Fruit fly (Drosophila melanogaster) whole organism, embryonic: ENCODE measurements around the gene Pdhb.

Source experiments
- ATbp ChIP-seq: fragments of 200-800 bp; sonication (Bioruptor generic); optimal IDR thresholded peaks from 2 replicates; lab custom pipeline; 2017; ENCODE audit warnings: missing biosample characterization, mild to moderate bottlenecking, missing genetic modification characterization, missing genetic modification reagents
- Antp ChIP-seq: fragments of 200-800 bp; sonication (Bioruptor generic); optimal IDR thresholded peaks from 3 replicates; lab custom pipeline; 2016; ENCODE audit warnings: missing biosample characterization, missing genetic modification characterization
- Bgb ChIP-seq: fragments of 200-800 bp; sonication (Bioruptor generic); IDR thresholded peaks from 2 replicates; pipeline ENCODE4 v1.3.6; 2022; ENCODE audit warnings: missing biosample characterization, missing genetic modification characterization; ENCODE audit not compliant: partially characterized antibody
- CG11695 ChIP-seq: fragments of 200-800 bp; sonication (Bioruptor generic); IDR thresholded peaks from 3 replicates; pipeline ENCODE4 v1.3.6; 2022; ENCODE audit warnings: missing biosample characterization, missing genetic modification characterization
- CG12744 ChIP-seq: fragments of 200-800 bp; sonication (Bioruptor generic); optimal IDR thresholded peaks from 2 replicates; lab custom pipeline; 2016; ENCODE audit warnings: missing biosample characterization, missing genetic modification characterization
- CG13287 ChIP-seq: fragments of 200-800 bp; sonication (Bioruptor generic); IDR thresholded peaks from 2 replicates; pipeline ENCODE4 v1.3.6; 2022; ENCODE audit warnings: missing biosample characterization, missing genetic modification characterization; ENCODE audit not compliant: partially characterized antibody
- CG14710 ChIP-seq: fragments of 200-800 bp; sonication (Bioruptor generic); optimal IDR thresholded peaks from 3 replicates; lab custom pipeline; 2019; ENCODE audit warnings: missing biosample characterization, mild to moderate bottlenecking, missing genetic modification characterization, moderate library complexity
- CG17359 ChIP-seq: fragments of 200-800 bp; sonication (Bioruptor generic); optimal IDR thresholded peaks from 3 replicates; lab custom pipeline; 2018; ENCODE audit warnings: missing biosample characterization, mild to moderate bottlenecking, missing genetic modification characterization, moderate library complexity
- CG1832 ChIP-seq: fragments of 200-800 bp; sonication (Bioruptor generic); optimal IDR thresholded peaks from 2 replicates; lab custom pipeline; 2017; ENCODE audit warnings: missing biosample characterization, mild to moderate bottlenecking, missing genetic modification characterization, inconsistent platforms
- CG3163 ChIP-seq: fragments of 200-800 bp; sonication (Bioruptor generic); optimal IDR thresholded peaks from 3 replicates; lab custom pipeline; 2016; ENCODE audit warnings: missing biosample characterization, missing genetic modification characterization
- CG32532 ChIP-seq: fragments of 200-800 bp; sonication (Bioruptor generic); IDR thresholded peaks from 2 replicates; pipeline ENCODE4 v1.3.6; 2022; ENCODE audit warnings: missing biosample characterization, missing genetic modification characterization
- CG34224 ChIP-seq: fragments of 200-800 bp; sonication (Bioruptor generic); IDR thresholded peaks from 3 replicates; pipeline ENCODE4 v1.3.6; 2022; ENCODE audit warnings: missing biosample characterization, missing genetic modification characterization; ENCODE audit not compliant: partially characterized antibody
- CG42726 ChIP-seq: fragments of 200-800 bp; sonication (Bioruptor generic); IDR thresholded peaks from 2 replicates; pipeline ENCODE4 v1.3.6; 2022; ENCODE audit warnings: missing biosample characterization, missing genetic modification characterization; ENCODE audit not compliant: partially characterized antibody
- CG4707 ChIP-seq: fragments of 200-800 bp; sonication (Bioruptor generic); optimal IDR thresholded peaks from 2 replicates; lab custom pipeline; 2018; ENCODE audit warnings: missing biosample characterization, mild to moderate bottlenecking, missing genetic modification characterization, moderate library complexity
- CG6689 ChIP-seq: fragments of 200-800 bp; sonication (Bioruptor generic); IDR thresholded peaks from 2 replicates; pipeline ENCODE4 v1.3.6; 2022; ENCODE audit warnings: missing biosample characterization, missing genetic modification characterization
- CG6791 ChIP-seq: fragments of 200-800 bp; sonication (Bioruptor generic); IDR thresholded peaks from 3 replicates; pipeline ENCODE4 v1.3.6; 2022; ENCODE audit warnings: missing biosample characterization, missing genetic modification characterization; ENCODE audit not compliant: partially characterized antibody
- CG7839 ChIP-seq: fragments of 200-800 bp; sonication (Bioruptor generic); optimal IDR thresholded peaks from 3 replicates; lab custom pipeline; 2018; ENCODE audit warnings: missing biosample characterization, mild to moderate bottlenecking, missing genetic modification characterization, moderate library complexity
- CG9876 ChIP-seq: fragments of 200-800 bp; sonication (Bioruptor generic); optimal IDR thresholded peaks from 2 replicates; lab custom pipeline; 2016; ENCODE audit warnings: missing biosample characterization, missing genetic modification characterization
- CHES-1-like ChIP-seq: fragments of 200-800 bp; sonication (Bioruptor generic); optimal IDR thresholded peaks from 2 replicates; lab custom pipeline; 2016; ENCODE audit warnings: missing biosample characterization, missing genetic modification characterization
- Deaf1 ChIP-seq: fragments of 200-800 bp; optimal IDR thresholded peaks from 3 replicates; lab custom pipeline; 2019; ENCODE audit warnings: missing biosample characterization, mild to moderate bottlenecking, missing genetic modification characterization, moderate library complexity
- H2.0 ChIP-seq: fragments of 200-800 bp; sonication (Bioruptor generic); IDR thresholded peaks from 2 replicates; pipeline ENCODE4 v1.3.6; 2022; ENCODE audit warnings: missing biosample characterization, missing genetic modification characterization
- Hmx ChIP-seq: fragments of 200-800 bp; sonication (Bioruptor generic); optimal IDR thresholded peaks from 2 replicates; lab custom pipeline; 2016; ENCODE audit warnings: missing biosample characterization, missing genetic modification characterization
- Jarid2 ChIP-seq: fragments of 200-800 bp; sonication (Bioruptor generic); optimal IDR thresholded peaks from 3 replicates; lab custom pipeline; 2017; ENCODE audit warnings: mild to moderate bottlenecking, missing biosample characterization, missing genetic modification reagents, missing genetic modification characterization
- MTF-1 ChIP-seq: fragments of 200-800 bp; sonication (Bioruptor generic); optimal IDR thresholded peaks from 2 replicates; lab custom pipeline; 2018; ENCODE audit warnings: missing biosample characterization, mild to moderate bottlenecking, missing genetic modification characterization, borderline replicate concordance
- Med ChIP-seq: fragments of 200-800 bp; sonication (Bioruptor generic); peaks from one replicate; lab custom pipeline; 2016; ENCODE audit warnings: missing biosample characterization, missing genetic modification characterization, mild to moderate bottlenecking, inconsistent platforms, moderate library complexity
- Mrtf ChIP-seq: fragments of 200-800 bp; sonication (Bioruptor generic); IDR thresholded peaks from 3 replicates; pipeline ENCODE4 v1.3.6; 2022; ENCODE audit warnings: missing biosample characterization, missing genetic modification characterization
- NFAT ChIP-seq: fragments of 200-800 bp; sonication (Bioruptor generic); IDR thresholded peaks from 2 replicates; pipeline ENCODE4 v1.3.6; 2022; ENCODE audit warnings: missing biosample characterization, missing genetic modification characterization
- Scr ChIP-seq: fragments of 200-800 bp; sonication (Bioruptor generic); IDR thresholded peaks from 2 replicates; pipeline ENCODE4 v1.3.6; 2022; ENCODE audit warnings: missing biosample characterization, missing genetic modification characterization; ENCODE audit not compliant: partially characterized antibody
- Vsx1 ChIP-seq: fragments of 200-800 bp; sonication (Bioruptor generic); optimal IDR thresholded peaks from 2 replicates; lab custom pipeline; 2017; ENCODE audit warnings: missing biosample characterization, mild to moderate bottlenecking, missing genetic modification characterization, missing genetic modification reagents
- cg ChIP-seq: fragments of 200-800 bp; sonication (Bioruptor generic); optimal IDR thresholded peaks from 3 replicates; lab custom pipeline; 2019; ENCODE audit warnings: missing biosample characterization, mild to moderate bottlenecking, missing genetic modification characterization, moderate library complexity
- chinmo ChIP-seq: fragments of 200-800 bp; sonication (Bioruptor generic); IDR thresholded peaks from 4 replicates; pipeline ENCODE4 v1.3.6; 2022; ENCODE audit warnings: missing biosample characterization, missing genetic modification characterization; ENCODE audit not compliant: partially characterized antibody
- crol ChIP-seq: fragments of 200-800 bp; sonication (Bioruptor generic); IDR thresholded peaks from 2 replicates; pipeline ENCODE4 v1.3.6; 2022; ENCODE audit warnings: missing biosample characterization, missing genetic modification characterization
- dati ChIP-seq: fragments of 200-800 bp; sonication (Bioruptor generic); IDR thresholded peaks from 2 replicates; pipeline ENCODE4 v1.3.6; 2022; ENCODE audit warnings: missing biosample characterization, missing genetic modification characterization
- esg ChIP-seq: fragments of 200-800 bp; sonication (Bioruptor generic); conservative IDR thresholded peaks from 2 replicates; pipeline ENCODE4 v1.3.6; 2022; ENCODE audit warnings: missing biosample characterization, missing genetic modification characterization
- ewg ChIP-seq: fragments of 200-800 bp; sonication (Bioruptor generic); optimal IDR thresholded peaks from 3 replicates; lab custom pipeline; 2017; ENCODE audit warnings: mild to moderate bottlenecking, missing biosample characterization, missing genetic modification reagents, missing genetic modification characterization
- exex ChIP-seq: fragments of 200-800 bp; sonication (Bioruptor generic); optimal IDR thresholded peaks from 4 replicates; lab custom pipeline; 2018; ENCODE audit warnings: missing biosample characterization, mild to moderate bottlenecking, missing genetic modification characterization, moderate library complexity
- gfzf ChIP-seq: fragments of 200-800 bp; sonication (Bioruptor generic); optimal IDR thresholded peaks from 2 replicates; lab custom pipeline; 2016; ENCODE audit warnings: missing biosample characterization, mild to moderate bottlenecking, missing genetic modification characterization, moderate library complexity
- gsb-n ChIP-seq: fragments of 200-800 bp; sonication (Bioruptor generic); optimal IDR thresholded peaks from 3 replicates; lab custom pipeline; 2018; ENCODE audit warnings: missing biosample characterization, mild to moderate bottlenecking, missing genetic modification characterization
- hth ChIP-seq: fragments of >200 bp; optimal IDR thresholded peaks from 2 replicates; lab custom pipeline; 2017; ENCODE audit warnings: inconsistent platforms
- nom ChIP-seq: fragments of 200-800 bp; sonication (Bioruptor generic); optimal IDR thresholded peaks from 2 replicates; lab custom pipeline; 2017; ENCODE audit warnings: missing biosample characterization, missing genetic modification characterization, mild to moderate bottlenecking, moderate library complexity, missing genetic modification reagents
- oc ChIP-seq: fragments of 200-800 bp; sonication (Bioruptor generic); optimal IDR thresholded peaks from 2 replicates; lab custom pipeline; 2018; ENCODE audit warnings: missing biosample characterization, mild to moderate bottlenecking, missing genetic modification characterization, moderate library complexity
- onecut ChIP-seq: fragments of 200-800 bp; sonication (Bioruptor generic); IDR thresholded peaks from 2 replicates; pipeline ENCODE4 v1.3.6; 2022; ENCODE audit warnings: missing biosample characterization, missing genetic modification characterization
- pb ChIP-seq: fragments of 200-800 bp; sonication (Bioruptor generic); optimal IDR thresholded peaks from 3 replicates; lab custom pipeline; 2016; ENCODE audit warnings: missing biosample characterization, missing genetic modification characterization
- pros ChIP-seq: fragments of 200-800 bp; sonication (Bioruptor generic); optimal IDR thresholded peaks from 3 replicates; lab custom pipeline; 2019; ENCODE audit warnings: missing biosample characterization, mild to moderate bottlenecking, missing genetic modification characterization, moderate library complexity
- psq ChIP-seq: fragments of 200-800 bp; sonication (Bioruptor generic); optimal IDR thresholded peaks from 2 replicates; lab custom pipeline; 2017; ENCODE audit warnings: missing biosample characterization, missing genetic modification characterization
- sens ChIP-seq: fragments of 200-800 bp; sonication (Bioruptor generic); peaks from one replicate; lab custom pipeline; 2016; ENCODE audit warnings: missing biosample characterization, missing genetic modification characterization
- sqz ChIP-seq: fragments of 200-800 bp; sonication (Bioruptor generic); optimal IDR thresholded peaks from 3 replicates; lab custom pipeline; 2018; ENCODE audit warnings: missing biosample characterization, mild to moderate bottlenecking, missing genetic modification characterization
- sr ChIP-seq: fragments of 200-800 bp; sonication (Bioruptor generic); IDR thresholded peaks from 3 replicates; pipeline ENCODE4 v1.3.6; 2022; ENCODE audit warnings: missing biosample characterization, missing genetic modification characterization
- sug ChIP-seq: fragments of 200-800 bp; optimal IDR thresholded peaks from 2 replicates; lab custom pipeline; 2019; ENCODE audit warnings: missing biosample characterization, mild to moderate bottlenecking, missing genetic modification characterization, moderate library complexity

Gene Pdhb

DNA sequence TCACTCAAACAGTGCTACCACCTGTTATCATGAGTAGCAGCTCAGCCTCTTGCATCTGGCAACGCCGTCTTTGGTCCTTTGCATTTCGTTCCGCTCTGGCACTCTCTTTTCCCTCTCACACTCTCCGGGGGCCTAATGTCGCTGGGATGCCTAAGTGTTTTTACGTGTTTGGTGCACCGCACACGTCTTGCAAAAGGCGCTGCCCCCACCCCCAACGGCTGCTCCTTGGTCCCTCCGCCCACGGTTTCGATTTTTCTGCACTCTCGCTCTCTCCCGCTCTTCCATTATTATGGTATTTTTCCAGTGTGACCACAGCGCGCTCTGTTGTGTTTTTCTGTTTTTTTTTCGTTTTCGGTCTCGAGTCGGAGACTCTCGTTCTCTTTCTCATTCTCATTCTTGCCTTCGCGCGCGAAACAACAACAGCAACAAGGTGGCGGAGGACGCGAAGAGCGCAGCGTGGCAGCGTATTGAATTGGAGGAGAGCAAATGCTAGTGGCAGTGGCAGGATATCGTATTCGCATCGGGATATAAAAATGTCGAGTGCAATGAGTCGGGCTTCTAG, 24.9 kb upstream of the Pdhb start (continued):
- TF ChIP-seq CG14710 (tag; lab: Kevin White, UChicago), result peak; percentile 86
- peak; percentile 69 for TF ChIP-seq sens (GFP tag; lab: Kevin White, UChicago)
- TF ChIP-seq CG6689 (GFP tag; lab: Robert Waterston, UW), result 0 out of 2 replicates have a peak, but pooled peaks have one; percentile 23
- TF ChIP-seq ewg (GFP tag; lab: Kevin White, UChicago), result peak; percentile 11
- TF ChIP-seq ATbp (GFP tag; lab: Kevin White, UChicago), result no peak
- no peak for TF ChIP-seq CG11695 (GFP tag; lab: Robert Waterston, UW)
- TF ChIP-seq nom (GFP tag; lab: Kevin White, UChicago), result peak; percentile 76
- no peak for TF ChIP-seq oc (tag; lab: Kevin White, UChicago)
- peak; percentile 55 for TF ChIP-seq crol
- TF ChIP-seq onecut (GFP tag; lab: Robert Waterston, UW), result peak; percentile 71
- peak; percentile 57 for TF ChIP-seq Med (GFP tag; lab: Kevin White, UChicago)
- TF ChIP-seq pb (GFP tag; lab: Kevin White, UChicago), result peak; percentile 6
- TF ChIP-seq NFAT (GFP tag; lab: Robert Waterston, UW), result no peak
- TF ChIP-seq CG17359 (tag; lab: Kevin White, UChicago), result no peak
- TF ChIP-seq Mrtf, result no peak
- peak; percentile 79 for TF ChIP-seq sqz (GFP tag; lab: Kevin White, UChicago)
- no peak for TF ChIP-seq esg (GFP tag; lab: Robert Waterston, UW)
- peak; percentile 28 for TF ChIP-seq Deaf1
- no peak for TF ChIP-seq CG9876 (GFP tag; lab: Kevin White, UChicago)
- 0 out of 3 replicates have a peak, but pooled peaks have one; percentile 15 for TF ChIP-seq sr (GFP tag; lab: Robert Waterston, UW)
- TF ChIP-seq CG7839 (tag; lab: Kevin White, UChicago), result no peak
- no peak for TF ChIP-seq Vsx1 (GFP tag; lab: Kevin White, UChicago)
- TF ChIP-seq chinmo, result 0 out of 4 replicates have a peak, but pooled peaks have one; percentile 78
- TF ChIP-seq CHES-1-like (GFP tag; lab: Kevin White, UChicago), result peak; percentile 25
- TF ChIP-seq hth (lab: Kevin White, UChicago), result no peak
- TF ChIP-seq CG32532 (GFP tag; lab: Robert Waterston, UW), result 0 out of 2 replicates have a peak, but pooled peaks have one; percentile 12
- peak; percentile 45 for TF ChIP-seq psq (GFP tag; lab: Kevin White, UChicago)
- TF ChIP-seq Antp, result no peak
- no peak for TF ChIP-seq exex (tag; lab: Kevin White, UChicago)
- TF ChIP-seq Bgb, result 0 out of 2 replicates have a peak, but pooled peaks have one; percentile 21
- TF ChIP-seq Jarid2 (GFP tag; lab: Kevin White, UChicago), result no peak
- peak; percentile 47; the same call in 1 of the 3 replicates for TF ChIP-seq CG6791 (GFP tag; lab: Robert Waterston, UW)
- TF ChIP-seq dati, result no peak
- no peak for TF ChIP-seq Hmx (GFP tag; lab: Kevin White, UChicago)
- peak; percentile 3 for TF ChIP-seq MTF-1 (GFP tag; lab: Kevin White, UChicago)
- TF ChIP-seq gsb-n (tag; lab: Kevin White, UChicago), result peak; percentile 21
- peak; percentile 58 for TF ChIP-seq gfzf (GFP tag; lab: Kevin White, UChicago)
- TF ChIP-seq H2.0 (GFP tag; lab: Robert Waterston, UW), result no peak
- peak; percentile 39; the same call in 1 of the 3 replicates for TF ChIP-seq CG34224 (GFP tag; lab: Robert Waterston, UW)
- no peak for TF ChIP-seq CG4707
- TF ChIP-seq sug (tag; lab: Kevin White, UChicago), result no peak
- TF ChIP-seq CG1832 (GFP tag; lab: Kevin White, UChicago), result peak; percentile 37
- TF ChIP-seq CG3163 (GFP tag; lab: Kevin White, UChicago), result peak; percentile 49
- peak; percentile 24; the same call in 1 of the 2 replicates for TF ChIP-seq Scr (GFP tag; lab: Robert Waterston, UW)
- TF ChIP-seq pros, result peak; percentile 63
- TF ChIP-seq CG12744 (GFP tag; lab: Kevin White, UChicago), result peak; percentile 20
- TF ChIP-seq CG13287 (GFP tag; lab: Robert Waterston, UW), result peak; percentile 29
- peak; percentile 3 for TF ChIP-seq cg (GFP tag; lab: Kevin White, UChicago)
- TF ChIP-seq CG42726 (GFP tag; lab: Robert Waterston, UW), result 0 out of 2 replicates have a peak, but pooled peaks have one; percentile 20
